Worm (Caenorhabditis elegans) whole organism, L4 larva: ENCODE results near the gene F19F10.3.

Experiments used
- aha-1 ChIP-seq: fragments of 150-350 bp; peaks from one replicate; lab custom pipeline; 2014; ENCODE audit warnings: missing biosample characterization, missing genetic modification characterization
- egl-27 ChIP-seq: sonication (generic microtip); optimal IDR thresholded peaks from 3 replicates; lab custom pipeline; 2017; ENCODE audit warnings: missing biosample characterization, missing genetic modification reagents, missing genetic modification characterization
- fkh-10 ChIP-seq: fragments of 150-350 bp; optimal IDR thresholded peaks from 2 replicates; lab custom pipeline; 2014; ENCODE audit warnings: missing biosample characterization, missing genetic modification reagents, missing genetic modification characterization
- jun-1 ChIP-seq: fragments of 150-350 bp; optimal IDR thresholded peaks from 2 replicates; lab custom pipeline; 2014; ENCODE audit warnings: missing biosample characterization, missing genetic modification reagents, missing genetic modification characterization
- lin-13 ChIP-seq: fragments of 150-350 bp; optimal IDR thresholded peaks from 2 replicates; lab custom pipeline; 2014; ENCODE audit warnings: missing biosample characterization, missing genetic modification reagents, missing genetic modification characterization
- mxl-3 ChIP-seq: fragments of 200-800 bp; sonication (Bioruptor generic); optimal IDR thresholded peaks from 2 replicates; lab custom pipeline; 2018; ENCODE audit warnings: mild to moderate bottlenecking, missing genetic modification characterization, missing compliant biosample characterization
- nhr-77 ChIP-seq: fragments of 150-350 bp; optimal IDR thresholded peaks from 2 replicates; lab custom pipeline; 2014; ENCODE audit warnings: missing biosample characterization, missing genetic modification characterization
- spr-1 ChIP-seq: sonication (generic microtip); optimal IDR thresholded peaks from 2 replicates; lab custom pipeline; 2016; ENCODE audit warnings: mild to moderate bottlenecking, missing genetic modification characterization, missing compliant biosample characterization
- unc-62 ChIP-seq, 3 experiments: fragments of 150-350 bp in 1 of 3; sonication (generic microtip); optimal IDR thresholded peaks in 2 of 3; peaks in 1 of 3; 1 replicate in 1 of 3; 2 replicates in 2 of 3; lab custom pipeline; 2014 to 2017; ENCODE audit warnings: missing biosample characterization in 3 of 3, missing genetic modification characterization in 3 of 3, missing genetic modification reagents in 3 of 3, missing genotype in 1 of 3
- ztf-11 ChIP-seq: fragments of 150-350 bp; optimal IDR thresholded peaks from 2 replicates; lab custom pipeline; 2014; ENCODE audit warnings: missing biosample characterization, missing genetic modification characterization

- TF ChIP-seq spr-1 (no peak), fkh-10 (GFP tag; lab: Kevin White, UChicago) (no peak), nhr-77 (tag; lab: Kevin White, UChicago) (no peak), ztf-11 (tag; lab: Kevin White, UChicago) (no peak), unc-62 (GFP tag; optimal IDR thresholded peaks at IDR 0.05 in 1 of 2; lab: Kevin White, UChicago) (no peak), unc-62 (tag; optimal IDR thresholded peaks at IDR 0.05; lab: Kevin White, UChicago) (no peak), lin-13 (GFP tag; lab: Kevin White, UChicago) (no peak), jun-1 (tag; lab: Kevin White, UChicago) (no peak), egl-27 (no peak), aha-1 (tag; lab: Kevin White, UChicago) (no peak), mxl-3 (no peak)
Observed at ce11 chrV:7575563-7575962, 23.6 kb downstream of the F19F10.3 start, which contains the start of the genes snu-66 and ints-9.
